Worm (Caenorhabditis elegans) whole organism, L1 larva: ENCODE results near the gene brp-1.

ENCODE experiments used
- ama-1 ChIP-seq: fragments of 150-350 bp; optimal IDR thresholded peaks from 2 replicates; lab custom pipeline; 2014
- elt-2 ChIP-seq: sonication (generic microtip); optimal IDR thresholded peaks from 2 replicates; lab custom pipeline; 2016; ENCODE audit warnings: missing genetic modification characterization, mild to moderate bottlenecking, inconsistent platforms, missing compliant biosample characterization, missing genetic modification reagents
- fkh-10 ChIP-seq: sonication (generic microtip); optimal IDR thresholded peaks from 2 replicates; lab custom pipeline; 2017; ENCODE audit warnings: missing biosample characterization, missing genetic modification reagents, missing genetic modification characterization
- fkh-8 ChIP-seq: sonication (generic microtip); optimal IDR thresholded peaks from 2 replicates; lab custom pipeline; 2016; ENCODE audit warnings: mild to moderate bottlenecking, missing genetic modification characterization, missing compliant biosample characterization
- hpl-2 ChIP-seq: fragments of 150-350 bp; optimal IDR thresholded peaks from 2 replicates; lab custom pipeline; 2014; ENCODE audit warnings: missing biosample characterization, missing genetic modification reagents, missing genetic modification characterization
- lin-39 ChIP-seq: fragments of 150-350 bp; optimal IDR thresholded peaks from 2 replicates; lab custom pipeline; 2014; ENCODE audit warnings: missing biosample characterization, missing genetic modification reagents, missing genetic modification characterization
- nhr-237 ChIP-seq: fragments of 150-350 bp; optimal IDR thresholded peaks from 2 replicates; lab custom pipeline; 2014; ENCODE audit warnings: missing biosample characterization, missing genetic modification characterization
- nhr-28 ChIP-seq: fragments of 150-350 bp; optimal IDR thresholded peaks from 2 replicates; lab custom pipeline; 2014; ENCODE audit warnings: missing biosample characterization, missing genetic modification characterization
- nhr-76 ChIP-seq: sonication (generic microtip); optimal IDR thresholded peaks from 2 replicates; lab custom pipeline; 2017; ENCODE audit warnings: missing biosample characterization, missing genetic modification characterization
- tbx-2 ChIP-seq: sonication (generic microtip); optimal IDR thresholded peaks from 2 replicates; lab custom pipeline; 2016; ENCODE audit warnings: missing genetic modification characterization, missing compliant biosample characterization
- tlp-1 ChIP-seq: fragments of 150-350 bp; optimal IDR thresholded peaks from 2 replicates; lab custom pipeline; 2014; ENCODE audit warnings: missing biosample characterization, missing genetic modification characterization
- unc-62 ChIP-seq: fragments of 150-350 bp; optimal IDR thresholded peaks from 2 replicates; lab custom pipeline; 2014; ENCODE audit warnings: missing biosample characterization, missing genetic modification reagents, missing genetic modification characterization

DNA sequence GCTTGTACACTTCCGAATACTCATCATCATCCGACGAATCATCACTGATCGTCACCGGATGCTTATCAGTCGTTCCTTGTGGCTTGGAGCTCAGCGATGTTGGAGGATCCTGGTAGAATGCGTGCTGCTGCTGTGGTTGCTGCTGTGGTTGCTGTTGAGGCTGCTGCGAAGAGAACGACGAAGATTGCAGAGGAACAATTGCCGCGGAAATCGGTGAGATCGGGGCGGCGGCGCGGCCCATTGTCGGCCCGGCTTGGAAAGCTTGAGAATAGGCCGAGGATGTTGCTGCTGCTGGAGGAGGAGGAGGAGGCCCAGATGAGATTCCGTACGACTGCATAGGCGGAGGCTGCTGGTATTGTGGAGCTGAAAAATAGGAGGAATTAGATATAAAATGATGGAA is 14.0 kb downstream of the brp-1 start:
- TF ChIP-seq ama-1 (no peak), nhr-76 (tag; lab: Kevin White, UChicago) (no peak), tbx-2 (no peak), tlp-1 (no peak), lin-39 (tag; lab: Kevin White, UChicago) (no peak), nhr-237 (tag; lab: Kevin White, UChicago) (no peak), hpl-2 (GFP tag; lab: Kevin White, UChicago) (no peak), fkh-8 (tag; lab: Kevin White, UChicago) (no peak), unc-62 (no peak), nhr-28 (no peak), fkh-10 (GFP tag; lab: Kevin White, UChicago) (no peak), elt-2 (no peak)
